Fruit fly (Drosophila melanogaster) whole organism, pupa: ENCODE results near the gene Usp5.

Experiments
- CG14655 ChIP-seq: fragments of 200-800 bp; sonication (Bioruptor generic); optimal IDR thresholded peaks from 3 replicates; lab custom pipeline; 2017; ENCODE audit warnings: mild to moderate bottlenecking, missing biosample characterization, missing genetic modification reagents, missing genetic modification characterization
- CG4496 ChIP-seq: fragments of 200-800 bp; sonication (Bioruptor generic); IDR thresholded peaks from 3 replicates; pipeline ENCODE4 v1.3.6; 2022; ENCODE audit warnings: missing biosample characterization, missing genetic modification characterization
- CG8159 ChIP-seq: fragments of 200-800 bp; sonication (Bioruptor generic); optimal IDR thresholded peaks from 3 replicates; lab custom pipeline; 2018; ENCODE audit warnings: missing biosample characterization, mild to moderate bottlenecking, missing genetic modification characterization, moderate library complexity
- Pif1A ChIP-seq: fragments of 200-800 bp; sonication (Bioruptor generic); optimal IDR thresholded peaks from 3 replicates; lab custom pipeline; 2016; ENCODE audit warnings: missing biosample characterization, missing genetic modification characterization

- TF ChIP-seq CG14655 (no peak), Pif1A (GFP tag; lab: Kevin White, UChicago) (no peak), CG8159 (tag; lab: Kevin White, UChicago) (no peak), CG4496 (GFP tag; lab: Robert Waterston, UW) (0 out of 3 replicates have a peak, but pooled peaks have one; percentile 12)
Observed at dm6 chr3L:3108040-3108615, 40.0 kb downstream of the Usp5 start.
